Worm (Caenorhabditis elegans): ENCODE results near the gene ZK686.5.

- TF ChIP-seq fkh-10 (GFP tag; optimal IDR thresholded peaks at IDR 0.05) = no peak
- no peak for TF ChIP-seq T23F11.4 (GFP tag; optimal IDR thresholded peaks at IDR 0.05)
- no peak for TF ChIP-seq pax-1 (tag; optimal IDR thresholded peaks at IDR 0.05)
- no peak for TF ChIP-seq hlh-15 (tag; optimal IDR thresholded peaks at IDR 0.05)
- TF ChIP-seq ama-1 (optimal IDR thresholded peaks at IDR 0.05) = no peak
- no peak for TF ChIP-seq pha-4 (tag; optimal IDR thresholded peaks at IDR 0.05)
- TF ChIP-seq ceh-24 (tag; optimal IDR thresholded peaks at IDR 0.05) = no peak
- TF ChIP-seq ceh-14 (tag; optimal IDR thresholded peaks at IDR 0.05) = no peak
- no peak for TF ChIP-seq ceh-31 (tag; optimal IDR thresholded peaks at IDR 0.05)
Measured at ce11 chrIII:7737646-7738258, 29.6 kb downstream of the ZK686.5 start.

All from whole organism, late embryonic.